Fruit fly (Drosophila melanogaster) whole organism: ENCODE results near the gene Ca-beta.

ENCODE experiments used
- CG8478 ChIP-seq: fragments of >200 bp; optimal IDR thresholded peaks from 2 replicates; lab custom pipeline; 2018; ENCODE audit warnings: inconsistent platforms
- EcR ChIP-seq, 2 experiments: fragments of >200 bp; optimal IDR thresholded peaks; 2 replicates each; lab custom pipeline; 2017; ENCODE audit warnings: missing biosample characterization in 2 of 2, missing genetic modification characterization in 2 of 2, missing genetic modification reagents in 2 of 2
- psq ChIP-seq: fragments of >200 bp; optimal IDR thresholded peaks from 2 replicates; lab custom pipeline; 2017
- usp ChIP-seq: fragments of >200 bp; optimal IDR thresholded peaks from 2 replicates; lab custom pipeline; 2017; ENCODE audit warnings: missing biosample characterization, missing genetic modification characterization, mixed read lengths

DNA sequence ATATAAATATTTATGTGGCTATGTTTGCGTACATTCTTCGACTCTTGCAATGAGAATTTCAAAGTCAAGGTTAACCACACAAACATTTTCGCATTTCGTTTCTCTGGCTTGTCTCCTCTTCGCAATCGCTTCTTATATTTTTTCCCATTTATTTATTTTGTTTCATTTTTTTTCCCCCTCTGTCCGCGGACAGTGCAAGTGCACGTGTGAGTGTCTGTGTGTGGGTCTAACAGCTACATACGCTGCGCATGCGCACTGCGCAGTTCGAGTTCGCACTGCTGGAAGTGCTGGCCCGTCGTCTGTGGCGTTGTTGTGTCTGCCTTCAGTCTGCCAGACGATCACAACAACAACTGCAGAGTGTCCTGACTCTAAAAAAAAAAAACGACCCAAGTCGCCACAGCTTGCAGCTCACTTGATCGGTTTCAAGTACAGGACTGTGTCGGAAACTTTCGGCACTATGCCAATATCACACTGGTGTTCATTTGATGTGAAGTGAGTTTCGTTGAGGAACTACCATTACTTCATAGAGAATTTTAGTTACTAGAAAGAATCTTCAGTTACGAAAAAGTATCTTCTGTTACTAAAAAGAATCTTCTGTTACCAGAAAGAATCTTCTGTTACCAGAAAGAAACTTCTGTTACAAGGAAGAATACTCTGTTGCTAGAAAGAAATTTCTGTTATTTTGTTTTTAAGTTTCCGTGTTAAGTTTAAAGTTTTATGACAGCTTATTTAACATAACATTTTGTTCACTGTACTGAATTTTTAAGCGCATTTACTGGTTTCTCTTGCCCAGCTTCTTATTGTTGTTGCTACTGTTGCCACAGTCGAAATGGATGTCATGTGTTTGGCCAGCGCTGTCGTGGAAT is 27.7 kb downstream of the Ca-beta start:
- TF ChIP-seq usp (no peak), EcR (GFP tag; optimal IDR thresholded peaks at IDR 0.05; lab: Kevin White, UChicago) (no peak), psq (lab: Kevin White, UChicago) (no peak), CG8478 (lab: Kevin White, UChicago) (no peak)
